Worm (Caenorhabditis elegans) whole organism, L4/young adult: Measurements from ENCODE around the gene C05G5.1.

Source experiments
- W03F9.2 ChIP-seq: fragments of 150-350 bp; optimal IDR thresholded peaks from 2 replicates; lab custom pipeline; 2014; ENCODE audit warnings: missing biosample characterization, missing genetic modification characterization
- him-1 ChIP-seq: sonication (generic microtip); optimal IDR thresholded peaks from 2 replicates; lab custom pipeline; 2016; ENCODE audit warnings: missing genotype, missing genetic modification reagents, missing genetic modification characterization, missing compliant biosample characterization

DNA sequence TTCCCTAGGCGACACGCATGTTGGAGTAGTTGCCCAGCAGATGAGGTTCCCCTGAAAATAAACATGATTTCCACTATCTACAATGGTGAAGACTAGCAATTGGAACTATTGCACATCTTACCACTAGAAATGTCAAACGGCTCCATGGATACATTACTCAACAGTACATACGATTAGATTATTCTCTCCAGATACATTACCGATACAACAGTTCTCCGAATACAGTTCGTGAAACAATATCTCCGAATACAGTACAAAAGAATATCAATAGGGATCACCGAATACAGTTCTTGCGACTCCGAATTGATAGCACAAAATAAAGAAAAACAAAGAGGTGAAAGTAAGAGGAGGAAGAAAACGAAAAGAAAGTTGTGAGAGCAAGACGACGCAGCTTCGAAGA, 3.9 kb upstream of the C05G5.1 start, which contains the start of gene C05G5.7:
- no peak for TF ChIP-seq him-1
- TF ChIP-seq W03F9.2: no peak
